Worm (Caenorhabditis elegans) whole organism, L4 larva: Measurements from ENCODE around the gene srx-76.

Experiments
- T20F7.1 ChIP-seq: fragments of 200-800 bp; sonication (Bioruptor generic); optimal IDR thresholded peaks from 2 replicates; lab custom pipeline; 2018; ENCODE audit warnings: mild to moderate bottlenecking, missing genetic modification characterization, missing compliant biosample characterization
- ceh-62 ChIP-seq: sonication (generic microtip); optimal IDR thresholded peaks from 2 replicates; lab custom pipeline; 2017; ENCODE audit warnings: missing biosample characterization, missing genetic modification characterization
- dve-1 ChIP-seq: sonication (generic microtip); optimal IDR thresholded peaks from 2 replicates; lab custom pipeline; 2017; ENCODE audit warnings: antibody characterized with exemption, mild to moderate bottlenecking, missing genetic modification characterization, missing compliant biosample characterization; ENCODE audit not compliant: insufficient read depth
- lim-7 ChIP-seq: fragments of 200-800 bp; sonication (Bioruptor generic); IDR thresholded peaks from 2 replicates; pipeline ENCODE4 v1.3.6; 2022; ENCODE audit warnings: missing genetic modification characterization, missing compliant biosample characterization
- lin-39 ChIP-seq: fragments of 150-350 bp; optimal IDR thresholded peaks from 2 replicates; lab custom pipeline; 2014; ENCODE audit warnings: missing biosample characterization, missing genetic modification reagents, missing genetic modification characterization
- lir-3 ChIP-seq: sonication (generic microtip); optimal IDR thresholded peaks from 2 replicates; lab custom pipeline; 2016; ENCODE audit warnings: mild to moderate bottlenecking, missing genetic modification characterization, missing compliant biosample characterization
- mdl-1 ChIP-seq, 2 experiments: fragments of 150-350 bp in 1 of 2; sonication (generic microtip) in 1 of 2; optimal IDR thresholded peaks; 2 replicates each; lab custom pipeline; 2014 to 2017; ENCODE audit warnings: missing biosample characterization in 2 of 2, missing genetic modification characterization in 2 of 2
- mes-2 ChIP-seq: sonication (generic microtip); optimal IDR thresholded peaks from 2 replicates; lab custom pipeline; 2016; ENCODE audit warnings: missing genotype, mild to moderate bottlenecking, missing genetic modification characterization, missing compliant biosample characterization; ENCODE audit not compliant: poor library complexity, severe bottlenecking
- nhr-28 ChIP-seq: fragments of 150-350 bp; optimal IDR thresholded peaks from 2 replicates; lab custom pipeline; 2014; ENCODE audit warnings: missing biosample characterization, missing genetic modification characterization
- nhr-41 ChIP-seq: fragments of 200-800 bp; sonication (Bioruptor generic); IDR thresholded peaks from 2 replicates; pipeline ENCODE4 v1.3.6; 2022; ENCODE audit warnings: missing genetic modification reagents, missing genetic modification characterization, missing compliant biosample characterization
- pha-4 ChIP-seq, 2 experiments: fragments of 150-350 bp in 1 of 2; fragments of 200-800 bp in 1 of 2; sonication (Bioruptor generic) in 1 of 2; IDR thresholded peaks in 1 of 2; optimal IDR thresholded peaks in 1 of 2; 2 replicates each; pipeline versions ENCODE4 v1.3.6 to Lab custom; 2014 to 2022; ENCODE audit warnings: missing genetic modification characterization in 2 of 2, missing genetic modification reagents in 2 of 2, missing biosample characterization in 1 of 2, missing compliant biosample characterization in 1 of 2
- set-16 ChIP-seq: fragments of 200-800 bp; sonication (Bioruptor generic); IDR thresholded peaks from 2 replicates; pipeline ENCODE4 v1.3.6; 2022; ENCODE audit warnings: missing genetic modification reagents, missing genetic modification characterization, missing compliant biosample characterization
- unc-130 ChIP-seq: sonication (generic microtip); optimal IDR thresholded peaks from 2 replicates; lab custom pipeline; 2016; ENCODE audit warnings: missing genetic modification reagents, missing genetic modification characterization, missing compliant biosample characterization
- unc-62 ChIP-seq, 3 experiments: fragments of 150-350 bp in 1 of 3; sonication (generic microtip); optimal IDR thresholded peaks in 2 of 3; peaks in 1 of 3; 1 replicate in 1 of 3; 2 replicates in 2 of 3; lab custom pipeline; 2014 to 2017; ENCODE audit warnings: missing biosample characterization in 3 of 3, missing genetic modification characterization in 3 of 3, missing genetic modification reagents in 3 of 3, missing genotype in 1 of 3

DNA sequence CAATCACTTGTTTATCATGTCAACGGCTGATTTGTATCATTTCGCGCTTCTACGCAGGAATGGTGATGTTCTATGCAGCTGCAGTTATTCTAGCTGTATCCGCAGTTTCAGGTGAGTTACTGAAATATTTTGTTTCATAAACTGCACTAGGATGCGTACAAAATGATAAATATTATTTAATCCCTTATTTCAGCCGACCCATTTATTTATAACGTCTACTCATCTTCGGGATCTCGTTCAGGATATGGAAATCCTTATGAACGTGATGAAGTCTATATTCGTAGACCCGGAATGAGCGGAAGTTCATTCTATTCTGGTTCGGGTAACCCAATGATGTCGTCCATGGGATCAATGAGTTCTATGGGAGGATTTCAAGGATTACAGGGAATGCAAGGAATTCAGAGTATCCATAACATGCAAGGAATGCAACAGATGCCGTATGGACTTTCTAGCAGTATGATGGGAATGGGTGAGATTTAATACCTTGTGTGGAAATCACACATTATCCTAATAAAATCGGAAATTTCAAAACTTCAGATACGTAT is 37.5 kb downstream of the srx-76 start, which contains the start of gene F58H1.2:
- TF ChIP-seq unc-130 (GFP tag; lab: Kevin White, UChicago), result no peak
- TF ChIP-seq unc-62 (GFP tag; optimal IDR thresholded peaks at IDR 0.05 in 1 of 2; lab: Kevin White, UChicago), result peak in 1 of 2 experiments; percentile 93
- no peak for TF ChIP-seq unc-62 (tag; optimal IDR thresholded peaks at IDR 0.05; lab: Kevin White, UChicago)
- TF ChIP-seq dve-1, result no peak
- TF ChIP-seq set-16 (GFP tag; lab: Robert Waterston, UW), result no peak
- no peak for TF ChIP-seq lim-7
- TF ChIP-seq nhr-28 (tag; lab: Kevin White, UChicago), result no peak
- no peak for TF ChIP-seq mdl-1 (tag; optimal IDR thresholded peaks at IDR 0.05; lab: Kevin White, UChicago)
- TF ChIP-seq pha-4 (GFP tag; IDR thresholded peaks at IDR 0.05; lab: Robert Waterston, UW), result no peak
- no peak for TF ChIP-seq pha-4 (tag; optimal IDR thresholded peaks at IDR 0.05; lab: Kevin White, UChicago)
- no peak for TF ChIP-seq nhr-41
- no peak for TF ChIP-seq mes-2
- TF ChIP-seq lin-39 (tag; lab: Kevin White, UChicago), result no peak
- no peak for TF ChIP-seq T20F7.1
- TF ChIP-seq lir-3 (tag; lab: Kevin White, UChicago), result no peak
- no peak for TF ChIP-seq ceh-62 (tag; lab: Kevin White, UChicago)
